Fruit fly (Drosophila melanogaster) whole organism, embryonic: Measurements from ENCODE around the gene CG44437.

ENCODE experiments used
- Ada2b ChIP-seq: fragments of 200-800 bp; sonication (Bioruptor generic); IDR thresholded peaks from 2 replicates; pipeline ENCODE4 v1.3.6; 2022; ENCODE audit warnings: missing biosample characterization, missing genetic modification characterization
- Atf3 ChIP-seq: fragments of 200-800 bp; sonication (Bioruptor generic); optimal IDR thresholded peaks from 3 replicates; lab custom pipeline; 2016; ENCODE audit warnings: missing biosample characterization, missing genetic modification characterization
- Atf6 ChIP-seq: fragments of 200-800 bp; sonication (Bioruptor generic); IDR thresholded peaks from 2 replicates; pipeline ENCODE4 v1.3.6; 2022; ENCODE audit warnings: missing biosample characterization, missing genetic modification characterization
- Bgb ChIP-seq: fragments of 200-800 bp; sonication (Bioruptor generic); IDR thresholded peaks from 2 replicates; pipeline ENCODE4 v1.3.6; 2022; ENCODE audit warnings: missing biosample characterization, missing genetic modification characterization; ENCODE audit not compliant: partially characterized antibody
- CG10654 ChIP-seq: fragments of 200-800 bp; sonication (Bioruptor generic); optimal IDR thresholded peaks from 2 replicates; lab custom pipeline; 2016; ENCODE audit warnings: missing biosample characterization, missing genetic modification characterization
- CG10959 ChIP-seq: fragments of 200-800 bp; sonication (Bioruptor generic); IDR thresholded peaks from 2 replicates; pipeline ENCODE4 v1.3.6; 2022; ENCODE audit warnings: missing biosample characterization, missing genetic modification characterization
- CG12104 ChIP-seq: fragments of 200-800 bp; sonication (Bioruptor generic); optimal IDR thresholded peaks from 3 replicates; lab custom pipeline; 2016; ENCODE audit warnings: missing biosample characterization, missing genetic modification characterization
- CG12769 ChIP-seq: fragments of 200-800 bp; sonication (Bioruptor generic); optimal IDR thresholded peaks from 2 replicates; lab custom pipeline; 2019; ENCODE audit warnings: missing biosample characterization, mild to moderate bottlenecking, missing genetic modification characterization, moderate library complexity
- CG14050 ChIP-seq: fragments of 200-800 bp; sonication (Bioruptor generic); IDR thresholded peaks from 3 replicates; pipeline ENCODE4 v1.3.6; 2022; ENCODE audit warnings: missing biosample characterization, missing genetic modification characterization
- CG16779 ChIP-seq: fragments of 200-800 bp; sonication (Bioruptor generic); IDR thresholded peaks from 2 replicates; pipeline ENCODE4 v1.3.6; 2022; ENCODE audit warnings: missing biosample characterization, missing genetic modification characterization
- CG17829 ChIP-seq: fragments of 200-800 bp; optimal IDR thresholded peaks from 2 replicates; lab custom pipeline; 2019; ENCODE audit warnings: missing biosample characterization, mild to moderate bottlenecking, missing genetic modification characterization, moderate library complexity
- CG2678 ChIP-seq: fragments of 200-800 bp; sonication (Bioruptor generic); optimal IDR thresholded peaks from 3 replicates; lab custom pipeline; 2019; ENCODE audit warnings: missing biosample characterization, mild to moderate bottlenecking, missing genetic modification characterization, moderate library complexity
- CG2875 ChIP-seq: fragments of 200-800 bp; sonication (Bioruptor generic); optimal IDR thresholded peaks from 2 replicates; lab custom pipeline; 2017; ENCODE audit warnings: missing biosample characterization, mild to moderate bottlenecking, missing genetic modification characterization, missing genetic modification reagents
- CG2889 ChIP-seq: fragments of 200-800 bp; sonication (Bioruptor generic); IDR thresholded peaks from 3 replicates; pipeline ENCODE4 v1.3.6; 2022; ENCODE audit warnings: missing biosample characterization, missing genetic modification characterization
- CG31388 ChIP-seq: fragments of 200-800 bp; sonication (Bioruptor generic); optimal IDR thresholded peaks from 2 replicates; lab custom pipeline; 2016; ENCODE audit warnings: missing biosample characterization, missing genetic modification characterization
- CG32532 ChIP-seq: fragments of 200-800 bp; sonication (Bioruptor generic); IDR thresholded peaks from 2 replicates; pipeline ENCODE4 v1.3.6; 2022; ENCODE audit warnings: missing biosample characterization, missing genetic modification characterization
- CG34376 ChIP-seq: fragments of 200-800 bp; sonication (Bioruptor generic); optimal IDR thresholded peaks from 2 replicates; lab custom pipeline; 2018; ENCODE audit warnings: missing biosample characterization, mild to moderate bottlenecking, missing genetic modification characterization
- CG4328 ChIP-seq: fragments of 200-800 bp; sonication (Bioruptor generic); optimal IDR thresholded peaks from 3 replicates; lab custom pipeline; 2017; ENCODE audit warnings: missing biosample characterization, missing genetic modification reagents, missing genetic modification characterization
- CG4404 ChIP-seq: fragments of 200-800 bp; sonication (Bioruptor generic); IDR thresholded peaks from 2 replicates; pipeline ENCODE4 v1.3.6; 2022; ENCODE audit warnings: missing biosample characterization, missing genetic modification characterization
- CG4424 ChIP-seq: fragments of 200-800 bp; sonication (Bioruptor generic); optimal IDR thresholded peaks from 3 replicates; lab custom pipeline; 2016; ENCODE audit warnings: missing biosample characterization, missing genetic modification characterization
- CG7745 ChIP-seq: fragments of 200-800 bp; sonication (Bioruptor generic); optimal IDR thresholded peaks from 2 replicates; lab custom pipeline; 2018; ENCODE audit warnings: missing biosample characterization, mild to moderate bottlenecking, missing genetic modification characterization, moderate library complexity
- Camta ChIP-seq: fragments of 200-800 bp; sonication (Bioruptor generic); optimal IDR thresholded peaks from 2 replicates; lab custom pipeline; 2016; ENCODE audit warnings: missing biosample characterization, missing genetic modification characterization
- Chrac-16 ChIP-seq: fragments of 200-800 bp; sonication (Bioruptor generic); optimal IDR thresholded peaks from 3 replicates; lab custom pipeline; 2016; ENCODE audit warnings: missing biosample characterization, missing genetic modification characterization
- D ChIP-seq, 2 experiments: fragments of 200-800 bp in 1 of 2; fragments of >200 bp in 1 of 2; sonication (Bioruptor generic) in 1 of 2; optimal IDR thresholded peaks; 2 replicates in 1 of 2; 3 replicates in 1 of 2; lab custom pipeline; 2017; ENCODE audit warnings: mild to moderate bottlenecking in 1 of 2, missing biosample characterization in 1 of 2, missing genetic modification characterization in 1 of 2, missing genetic modification reagents in 1 of 2
- Doc2 ChIP-seq: fragments of 200-800 bp; sonication (Bioruptor generic); IDR thresholded peaks from 2 replicates; pipeline ENCODE4 v1.3.6; 2022; ENCODE audit warnings: missing biosample characterization, missing genetic modification characterization
- Fer1 ChIP-seq: fragments of 200-800 bp; sonication (Bioruptor generic); optimal IDR thresholded peaks from 2 replicates; lab custom pipeline; 2017; ENCODE audit warnings: missing biosample characterization, mild to moderate bottlenecking, missing genetic modification characterization
- H15 ChIP-seq: fragments of 200-800 bp; sonication (Bioruptor generic); IDR thresholded peaks from 3 replicates; pipeline ENCODE4 v1.3.6; 2022; ENCODE audit warnings: missing biosample characterization, missing genetic modification characterization
- HLHmδ ChIP-seq: fragments of 200-800 bp; sonication (Bioruptor generic); optimal IDR thresholded peaks from 2 replicates; lab custom pipeline; 2018; ENCODE audit warnings: missing biosample characterization, mild to moderate bottlenecking, missing genetic modification characterization, moderate library complexity
- Hr39 ChIP-seq: fragments of >200 bp; optimal IDR thresholded peaks from 2 replicates; lab custom pipeline; 2017
- Oaz ChIP-seq: fragments of 200-800 bp; sonication (Bioruptor generic); IDR thresholded peaks from 2 replicates; pipeline ENCODE4 v1.3.6; 2022; ENCODE audit warnings: missing biosample characterization, missing genetic modification characterization
- YL-1 ChIP-seq: fragments of 200-800 bp; sonication (Bioruptor generic); optimal IDR thresholded peaks from 3 replicates; lab custom pipeline; 2017; ENCODE audit warnings: missing biosample characterization, mild to moderate bottlenecking, missing genetic modification characterization
- bowl ChIP-seq: fragments of 200-800 bp; sonication (Bioruptor generic); IDR thresholded peaks from 2 replicates; pipeline ENCODE4 v1.3.6; 2022; ENCODE audit warnings: missing biosample characterization, missing genetic modification characterization
- cad ChIP-seq: fragments of >200 bp; optimal IDR thresholded peaks from 2 replicates; lab custom pipeline; 2017; ENCODE audit warnings: missing biosample characterization, missing genetic modification characterization
- dan ChIP-seq: fragments of 200-800 bp; sonication (Bioruptor generic); IDR thresholded peaks from 2 replicates; pipeline ENCODE4 v1.3.6; 2022; ENCODE audit warnings: missing biosample characterization, missing genetic modification characterization
- danr ChIP-seq: fragments of 200-800 bp; sonication (Bioruptor generic); IDR thresholded peaks from 2 replicates; pipeline ENCODE4 v1.3.6; 2022; ENCODE audit warnings: missing biosample characterization, missing genetic modification characterization
- dati ChIP-seq: fragments of 200-800 bp; sonication (Bioruptor generic); IDR thresholded peaks from 2 replicates; pipeline ENCODE4 v1.3.6; 2022; ENCODE audit warnings: missing biosample characterization, missing genetic modification characterization
- dysf ChIP-seq: fragments of 200-800 bp; sonication (Bioruptor generic); IDR thresholded peaks from 3 replicates; pipeline ENCODE4 v1.3.6; 2022; ENCODE audit warnings: missing biosample characterization, missing genetic modification characterization
- gce ChIP-seq: fragments of 200-800 bp; sonication (Bioruptor generic); IDR thresholded peaks from 3 replicates; pipeline ENCODE4 v1.3.6; 2022; ENCODE audit warnings: missing biosample characterization, missing genetic modification characterization
- ham ChIP-seq: fragments of 200-800 bp; sonication (Bioruptor generic); IDR thresholded peaks from 2 replicates; pipeline ENCODE4 v1.3.6; 2022; ENCODE audit warnings: missing biosample characterization, missing genetic modification characterization
- jigr1 ChIP-seq: fragments of 200-800 bp; sonication (Bioruptor generic); IDR thresholded peaks from 3 replicates; pipeline ENCODE4 v1.3.6; 2022; ENCODE audit warnings: missing biosample characterization, missing genetic modification characterization
- lab ChIP-seq: fragments of 200-800 bp; sonication (Bioruptor generic); optimal IDR thresholded peaks from 3 replicates; lab custom pipeline; 2017; ENCODE audit warnings: missing biosample characterization, missing genetic modification characterization, mild to moderate bottlenecking, moderate library complexity, missing genetic modification reagents
- org-1 ChIP-seq: fragments of 200-800 bp; sonication (Bioruptor generic); optimal IDR thresholded peaks from 2 replicates; lab custom pipeline; 2017; ENCODE audit warnings: missing biosample characterization, missing genetic modification characterization
- peb ChIP-seq: fragments of 200-800 bp; sonication (Bioruptor generic); IDR thresholded peaks from 2 replicates; pipeline ENCODE4 v1.3.6; 2022; ENCODE audit warnings: missing biosample characterization, missing genetic modification characterization
- sens ChIP-seq: fragments of 200-800 bp; sonication (Bioruptor generic); peaks from one replicate; lab custom pipeline; 2016; ENCODE audit warnings: missing biosample characterization, missing genetic modification characterization
- sima ChIP-seq: fragments of 200-800 bp; sonication (Bioruptor generic); optimal IDR thresholded peaks from 2 replicates; lab custom pipeline; 2016; ENCODE audit warnings: missing biosample characterization, missing genetic modification characterization
- trh ChIP-seq: fragments of 200-800 bp; sonication (Bioruptor generic); optimal IDR thresholded peaks from 2 replicates; lab custom pipeline; 2016; ENCODE audit warnings: missing biosample characterization, missing genetic modification characterization
- wdn ChIP-seq: fragments of 200-800 bp; sonication (Bioruptor generic); IDR thresholded peaks from 2 replicates; pipeline ENCODE4 v1.3.6; 2022; ENCODE audit warnings: missing biosample characterization, missing genetic modification characterization
- zen ChIP-seq: fragments of 200-800 bp; sonication (Bioruptor generic); optimal IDR thresholded peaks from 3 replicates; lab custom pipeline; 2018; ENCODE audit warnings: missing biosample characterization, mild to moderate bottlenecking, missing genetic modification characterization, moderate library complexity
- zf30C ChIP-seq: fragments of 200-800 bp; sonication (Bioruptor generic); optimal IDR thresholded peaks from 3 replicates; lab custom pipeline; 2018; ENCODE audit warnings: missing biosample characterization, mild to moderate bottlenecking, missing genetic modification characterization

CG44437 gene

DNA sequence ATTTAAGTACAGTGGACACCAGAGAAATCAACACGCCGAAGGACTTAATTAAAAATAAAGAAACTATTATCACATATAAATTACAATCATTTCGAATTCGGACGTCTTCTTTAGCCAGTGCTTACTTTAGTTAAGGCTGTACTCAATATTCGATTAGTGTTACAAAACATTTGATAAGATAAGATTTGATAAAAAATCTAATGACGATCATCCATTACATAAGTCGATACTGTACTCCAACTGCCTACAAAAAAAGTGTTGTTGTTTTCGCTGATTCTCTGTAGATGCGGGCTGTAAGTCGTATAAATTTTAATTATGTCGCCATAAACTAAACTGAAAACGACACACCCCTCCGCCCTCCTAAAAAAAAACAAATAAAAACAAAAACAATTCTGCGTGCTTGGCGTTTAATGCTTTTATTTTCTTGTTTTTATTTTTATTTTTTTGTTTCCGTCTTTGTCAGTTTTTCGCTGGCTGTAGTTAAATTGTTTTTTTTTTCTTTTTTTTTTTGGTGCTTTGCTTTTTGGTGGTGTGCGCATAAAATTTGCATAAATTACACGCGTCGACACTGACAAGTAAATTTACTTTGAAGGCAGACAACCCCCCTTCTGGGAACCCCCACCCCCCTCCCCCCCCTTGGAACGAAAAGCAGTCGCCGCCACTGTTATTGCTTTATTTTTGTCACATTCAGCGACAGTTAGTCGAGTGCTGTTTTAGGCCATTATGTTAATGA, 32.8 kb upstream of the CG44437 start (continued):
- TF ChIP-seq D (optimal IDR thresholded peaks at IDR 0.05; lab: Kevin White, UChicago): no peak
- TF ChIP-seq D (GFP tag; optimal IDR thresholded peaks at IDR 0.05; lab: Kevin White, UChicago): no peak
- no peak for TF ChIP-seq sima (GFP tag; lab: Kevin White, UChicago)
- no peak for TF ChIP-seq Oaz
- no peak for TF ChIP-seq Atf3
- no peak for TF ChIP-seq ham (GFP tag; lab: Robert Waterston, UW)
- TF ChIP-seq zen (tag; lab: Kevin White, UChicago): no peak
- no peak for TF ChIP-seq CG2875 (GFP tag; lab: Kevin White, UChicago)
- no peak for TF ChIP-seq jigr1 (GFP tag; lab: Robert Waterston, UW)
- TF ChIP-seq wdn (GFP tag; lab: Robert Waterston, UW): peak; percentile 31; the same call in 1 of the 2 replicates
- peak; percentile 57 for TF ChIP-seq CG12769
- no peak for TF ChIP-seq CG34376 (GFP tag; lab: Kevin White, UChicago)
- no peak for TF ChIP-seq Chrac-16 (GFP tag; lab: Kevin White, UChicago)
- no peak for TF ChIP-seq CG4328 (GFP tag; lab: Kevin White, UChicago)
- peak; percentile 44; the same call in 1 of the 2 replicates for TF ChIP-seq CG32532
- no peak for TF ChIP-seq trh
- TF ChIP-seq peb (GFP tag; lab: Robert Waterston, UW): no peak
- TF ChIP-seq CG12104: no peak
- TF ChIP-seq HLHmδ (GFP tag; lab: Kevin White, UChicago): no peak
- TF ChIP-seq Bgb (GFP tag; lab: Robert Waterston, UW): no peak
- TF ChIP-seq lab (GFP tag; lab: Kevin White, UChicago): no peak
- no peak for TF ChIP-seq CG17829
- 0 out of 3 replicates have a peak, but pooled peaks have one; percentile 22 for TF ChIP-seq CG2889 (GFP tag; lab: Robert Waterston, UW)
- TF ChIP-seq cad (GFP tag; lab: Kevin White, UChicago): no peak
- no peak for TF ChIP-seq dan (GFP tag; lab: Robert Waterston, UW)
- no peak for TF ChIP-seq CG4404
- TF ChIP-seq CG2678 (tag; lab: Kevin White, UChicago): peak; percentile 7
- TF ChIP-seq CG31388 (GFP tag; lab: Kevin White, UChicago): no peak

DNA sequence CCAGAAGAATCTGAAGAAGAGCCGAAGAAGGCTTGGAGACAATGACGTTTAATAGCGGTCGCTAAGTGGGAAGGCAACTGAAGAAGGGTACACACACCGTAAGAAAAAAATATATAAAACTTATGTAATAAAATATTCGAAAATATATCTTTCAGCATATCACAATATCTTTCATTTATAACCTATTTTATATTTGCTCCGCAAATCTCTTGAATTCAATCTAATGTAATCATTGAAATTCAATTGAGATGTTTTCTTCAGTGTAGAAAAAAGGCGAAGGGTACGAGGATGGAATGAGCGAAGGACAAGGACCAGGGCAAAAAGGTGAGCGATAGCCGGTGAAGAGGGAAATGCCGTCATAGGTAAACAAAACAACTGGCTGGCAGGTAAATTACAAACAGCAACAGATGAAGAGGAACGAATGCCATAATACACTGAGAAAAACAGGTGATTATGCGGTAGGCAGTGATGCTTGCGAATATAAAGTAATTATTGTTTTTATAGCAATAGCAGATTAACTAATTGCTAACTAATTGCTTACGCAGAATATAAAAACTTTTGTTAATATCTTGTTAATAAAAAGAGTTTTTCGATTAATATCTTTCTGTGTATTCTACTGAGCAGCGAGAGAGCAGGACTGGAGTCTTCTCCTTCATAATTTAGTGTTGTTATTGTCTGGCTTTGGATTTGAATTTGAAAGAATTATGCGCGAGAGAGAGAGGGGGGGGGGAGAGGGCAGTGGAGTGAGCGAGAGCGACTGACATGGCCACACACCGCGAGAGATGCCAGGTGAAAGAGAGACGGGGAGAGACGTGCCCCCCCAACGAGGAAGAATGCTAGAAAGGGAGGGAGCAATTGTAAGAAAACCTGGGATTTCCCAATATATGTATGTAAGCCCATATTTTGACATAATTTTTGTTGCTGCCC, 32.0 kb upstream of the CG44437 start:
- TF ChIP-seq CG14050: peak; percentile 72
- TF ChIP-seq H15: peak; percentile 67; the same call in 2 of the 3 replicates
- peak; percentile 88 for TF ChIP-seq CG4424 (GFP tag; lab: Kevin White, UChicago)
- peak; percentile 99 for TF ChIP-seq sens (GFP tag; lab: Kevin White, UChicago)
- peak; percentile 84 for TF ChIP-seq Ada2b
- peak; percentile 51 for TF ChIP-seq Fer1 (GFP tag; lab: Kevin White, UChicago)
- TF ChIP-seq CG16779 (GFP tag; lab: Robert Waterston, UW): no peak
- TF ChIP-seq org-1: peak; percentile 82
- peak; percentile 98 for TF ChIP-seq zf30C (GFP tag; lab: Kevin White, UChicago)
- TF ChIP-seq CG10654 (GFP tag; lab: Kevin White, UChicago): peak; percentile 72
- peak; percentile 68; the same call in 2 of the 3 replicates for TF ChIP-seq gce (GFP tag; lab: Robert Waterston, UW)
- peak; percentile 76 for TF ChIP-seq Camta (GFP tag; lab: Kevin White, UChicago)
- peak; percentile 94 for TF ChIP-seq CG10959
- peak; percentile 44 for TF ChIP-seq YL-1 (GFP tag; lab: Kevin White, UChicago)
- TF ChIP-seq bowl (GFP tag; lab: Robert Waterston, UW): peak; percentile 46; the same call in 1 of the 2 replicates
- TF ChIP-seq Doc2 (GFP tag; lab: Robert Waterston, UW): no peak
- peak; percentile 44 for TF ChIP-seq CG7745 (tag; lab: Kevin White, UChicago)
- peak; percentile 60; the same call in 1 of the 2 replicates for TF ChIP-seq Atf6 (GFP tag; lab: Robert Waterston, UW)
- TF ChIP-seq dysf (GFP tag; lab: Robert Waterston, UW): peak; percentile 74; the same call in 2 of the 3 replicates
- no peak for TF ChIP-seq Hr39 (lab: Kevin White, UChicago)
- peak; percentile 65; the same call in 1 of the 2 replicates for TF ChIP-seq danr (GFP tag; lab: Robert Waterston, UW)
- no peak for TF ChIP-seq dati (GFP tag; lab: Robert Waterston, UW)
